Fruit fly (Drosophila melanogaster) whole organism, pupa: ENCODE results near the gene CG3566.

ENCODE experiments used
- CG13204 ChIP-seq: fragments of 200-800 bp; sonication (Bioruptor generic); optimal IDR thresholded peaks from 2 replicates; lab custom pipeline; 2018; ENCODE audit warnings: missing biosample characterization, mild to moderate bottlenecking, missing genetic modification characterization, moderate library complexity
- CG34367 ChIP-seq: fragments of 200-800 bp; sonication (Bioruptor generic); optimal IDR thresholded peaks from 2 replicates; lab custom pipeline; 2018; ENCODE audit warnings: missing biosample characterization, mild to moderate bottlenecking, missing genetic modification characterization
- CG4496 ChIP-seq: fragments of 200-800 bp; sonication (Bioruptor generic); IDR thresholded peaks from 3 replicates; pipeline ENCODE4 v1.3.6; 2022; ENCODE audit warnings: missing biosample characterization, missing genetic modification characterization
- CG8301 ChIP-seq: fragments of 200-800 bp; sonication (Bioruptor generic); optimal IDR thresholded peaks from 2 replicates; lab custom pipeline; 2018; ENCODE audit warnings: missing biosample characterization, mild to moderate bottlenecking, missing genetic modification characterization
- CG9948 ChIP-seq: fragments of 200-800 bp; sonication (Bioruptor generic); optimal IDR thresholded peaks from 2 replicates; lab custom pipeline; 2018; ENCODE audit warnings: missing biosample characterization, mild to moderate bottlenecking, missing genetic modification characterization, moderate library complexity
- D1 ChIP-seq: fragments of 200-800 bp; sonication (Bioruptor generic); optimal IDR thresholded peaks from 2 replicates; lab custom pipeline; 2018; ENCODE audit warnings: missing biosample characterization, mild to moderate bottlenecking, missing genetic modification characterization, moderate library complexity
- gl ChIP-seq: fragments of 200-800 bp; sonication (Bioruptor generic); optimal IDR thresholded peaks from 2 replicates; lab custom pipeline; 2018; ENCODE audit warnings: missing biosample characterization, mild to moderate bottlenecking, missing genetic modification characterization

DNA sequence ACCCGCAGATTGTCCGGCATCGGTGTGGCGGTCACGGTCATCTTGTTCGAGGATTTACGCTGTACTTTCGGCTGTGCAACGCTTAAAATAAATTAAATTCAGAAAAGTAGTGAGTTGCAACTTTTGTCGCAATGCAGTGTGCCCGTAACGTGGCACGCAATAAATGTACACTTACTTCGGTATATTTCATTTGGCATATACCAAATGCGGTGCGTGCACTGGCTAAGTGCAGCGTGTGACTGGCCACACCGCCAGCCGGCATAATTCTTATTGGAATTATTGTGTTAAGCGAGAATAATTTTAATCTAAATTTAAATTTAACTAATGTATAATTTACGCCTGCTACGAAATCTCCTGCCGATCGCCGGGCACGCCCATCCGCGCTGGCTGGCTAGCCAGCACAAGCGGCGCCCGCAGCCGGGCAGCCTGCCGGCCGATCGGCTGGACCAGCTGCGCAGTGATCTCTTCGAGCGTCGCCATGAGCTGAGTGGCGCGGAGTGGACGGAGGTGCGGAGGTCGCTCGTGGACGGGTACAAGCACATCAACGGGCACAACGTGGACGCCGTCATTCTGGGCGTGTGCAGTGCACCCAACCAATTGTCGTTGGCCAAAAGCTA, 14.7 kb upstream of the CG3566 start, which contains the start of the genes Rpt4 and mldr:
- no peak for TF ChIP-seq gl (tag; lab: Kevin White, UChicago)
- no peak for TF ChIP-seq D1 (tag; lab: Kevin White, UChicago)
- no peak for TF ChIP-seq CG4496 (GFP tag; lab: Robert Waterston, UW)
- TF ChIP-seq CG9948: no peak
- TF ChIP-seq CG13204 (GFP tag; lab: Kevin White, UChicago): no peak
- TF ChIP-seq CG34367 (tag; lab: Kevin White, UChicago): no peak
- TF ChIP-seq CG8301 (tag; lab: Kevin White, UChicago): no peak
